Worm (Caenorhabditis elegans) whole organism, midembryonic: Measurements from ENCODE around the gene wht-2.

Source experiments
- T22C8.4 ChIP-seq: fragments of 200-800 bp; sonication (Bioruptor generic); IDR thresholded peaks from 2 replicates; pipeline ENCODE4 v1.3.6; 2022; ENCODE audit warnings: missing genetic modification characterization, missing compliant biosample characterization
- flt-1 ChIP-seq: fragments of 200-800 bp; sonication (Bioruptor generic); IDR thresholded peaks from 2 replicates; pipeline ENCODE4 v1.3.6; 2022; ENCODE audit warnings: missing genetic modification characterization, missing compliant biosample characterization
- klf-2 ChIP-seq: fragments of 200-800 bp; sonication (Bioruptor generic); conservative IDR thresholded peaks from 2 replicates; pipeline ENCODE4 v1.3.6; 2022; ENCODE audit warnings: missing genetic modification reagents, missing genetic modification characterization, missing compliant biosample characterization
- med-1 ChIP-seq: sonication (generic microtip); optimal IDR thresholded peaks from 2 replicates; lab custom pipeline; 2017; ENCODE audit warnings: missing genetic modification characterization, mild to moderate bottlenecking, missing compliant biosample characterization, antibody characterized with exemption, missing genetic modification reagents; ENCODE audit not compliant: insufficient read depth
- ref-1 ChIP-seq: fragments of 200-800 bp; sonication (Bioruptor generic); conservative IDR thresholded peaks from 2 replicates; pipeline ENCODE4 v1.3.6; 2022; ENCODE audit warnings: missing genetic modification reagents, missing genetic modification characterization, missing compliant biosample characterization
- ztf-23 ChIP-seq: fragments of 200-800 bp; sonication (Bioruptor generic); IDR thresholded peaks from 2 replicates; pipeline ENCODE4 v1.3.6; 2022; ENCODE audit warnings: missing genetic modification reagents, missing genetic modification characterization, missing compliant biosample characterization

DNA sequence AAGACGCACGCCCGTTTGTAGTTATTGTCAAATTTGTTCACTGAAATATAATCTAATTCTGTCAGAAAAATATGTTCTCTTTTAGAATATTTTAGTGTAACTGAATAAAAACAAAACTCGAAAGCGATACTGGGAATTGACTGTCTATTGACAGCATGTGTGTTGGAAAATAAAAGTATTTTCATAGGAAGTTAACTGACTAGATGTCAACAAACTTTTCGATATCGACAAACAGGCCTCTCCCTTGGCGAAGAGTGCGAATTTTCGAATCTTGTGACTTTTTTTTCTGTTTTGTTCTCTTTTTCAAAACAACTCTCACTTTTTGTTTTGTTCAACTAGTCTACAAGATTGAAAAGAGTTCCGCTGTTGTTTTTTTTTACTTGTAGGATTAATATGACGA, 32.0 kb upstream of the wht-2 start:
- TF ChIP-seq ref-1 (GFP tag; lab: Robert Waterston, UW): no peak
- TF ChIP-seq klf-2 (GFP tag; lab: Robert Waterston, UW): no peak
- TF ChIP-seq T22C8.4: no peak
- no peak for TF ChIP-seq ztf-23 (GFP tag; lab: Robert Waterston, UW)
- no peak for TF ChIP-seq flt-1 (GFP tag; lab: Robert Waterston, UW)
- TF ChIP-seq med-1: no peak
